Fruit fly (Drosophila melanogaster) whole organism, embryonic: Measurements from ENCODE around the gene Trhn.

Experiments used
- Abd-B ChIP-seq: fragments of 200-800 bp; sonication (Bioruptor generic); optimal IDR thresholded peaks from 2 replicates; lab custom pipeline; 2018; ENCODE audit warnings: missing biosample characterization, mild to moderate bottlenecking, missing genetic modification characterization, moderate library complexity
- CG10321 ChIP-seq: fragments of 200-800 bp; sonication (Bioruptor generic); IDR thresholded peaks from 2 replicates; pipeline ENCODE4 v1.3.6; 2022; ENCODE audit warnings: missing biosample characterization, missing genetic modification characterization
- CG10959 ChIP-seq: fragments of 200-800 bp; sonication (Bioruptor generic); IDR thresholded peaks from 2 replicates; pipeline ENCODE4 v1.3.6; 2022; ENCODE audit warnings: missing biosample characterization, missing genetic modification characterization
- CG12071 ChIP-seq: fragments of 200-800 bp; sonication (Bioruptor generic); optimal IDR thresholded peaks from 3 replicates; lab custom pipeline; 2018; ENCODE audit warnings: missing biosample characterization, mild to moderate bottlenecking, missing genetic modification characterization
- CG12391 ChIP-seq: fragments of 200-800 bp; sonication (Bioruptor generic); optimal IDR thresholded peaks from 3 replicates; lab custom pipeline; 2018; ENCODE audit warnings: missing biosample characterization, mild to moderate bottlenecking, missing genetic modification characterization, moderate library complexity
- CG12659 ChIP-seq: fragments of 200-800 bp; sonication (Bioruptor generic); optimal IDR thresholded peaks from 3 replicates; lab custom pipeline; 2017; ENCODE audit warnings: mild to moderate bottlenecking, missing biosample characterization, missing genetic modification reagents, missing genetic modification characterization
- CG13123 ChIP-seq: fragments of 200-800 bp; sonication (Bioruptor generic); optimal IDR thresholded peaks from 2 replicates; lab custom pipeline; 2016; ENCODE audit warnings: missing biosample characterization, missing genetic modification characterization
- CG14667 ChIP-seq: fragments of 200-800 bp; sonication (Bioruptor generic); IDR thresholded peaks from 2 replicates; pipeline ENCODE4 v1.3.6; 2022; ENCODE audit warnings: missing biosample characterization, missing genetic modification characterization
- CG14860 ChIP-seq: fragments of 200-800 bp; sonication (Bioruptor generic); IDR thresholded peaks from 3 replicates; pipeline ENCODE4 v1.3.6; 2022; ENCODE audit warnings: missing biosample characterization, missing genetic modification characterization; ENCODE audit not compliant: partially characterized antibody
- CG17612 ChIP-seq: fragments of 200-800 bp; sonication (Bioruptor generic); IDR thresholded peaks from 2 replicates; pipeline ENCODE4 v1.3.6; 2022; ENCODE audit warnings: missing biosample characterization, missing genetic modification characterization
- CG18619 ChIP-seq: fragments of 200-800 bp; sonication (Bioruptor generic); optimal IDR thresholded peaks from 3 replicates; lab custom pipeline; 2017; ENCODE audit warnings: missing biosample characterization, mild to moderate bottlenecking, missing genetic modification characterization
- CG31388 ChIP-seq: fragments of 200-800 bp; sonication (Bioruptor generic); optimal IDR thresholded peaks from 2 replicates; lab custom pipeline; 2016; ENCODE audit warnings: missing biosample characterization, missing genetic modification characterization
- CG34376 ChIP-seq: fragments of 200-800 bp; sonication (Bioruptor generic); optimal IDR thresholded peaks from 2 replicates; lab custom pipeline; 2018; ENCODE audit warnings: missing biosample characterization, mild to moderate bottlenecking, missing genetic modification characterization
- CG43689 ChIP-seq: fragments of 200-800 bp; sonication (Bioruptor generic); IDR thresholded peaks from 2 replicates; pipeline ENCODE4 v1.3.6; 2022; ENCODE audit warnings: missing biosample characterization, missing genetic modification characterization
- CG5245 ChIP-seq: fragments of 200-800 bp; sonication (Bioruptor generic); optimal IDR thresholded peaks from 3 replicates; lab custom pipeline; 2016; ENCODE audit warnings: missing biosample characterization, missing genetic modification characterization
- CG6813 ChIP-seq: fragments of 200-800 bp; sonication (Bioruptor generic); optimal IDR thresholded peaks from 2 replicates; lab custom pipeline; 2017; ENCODE audit warnings: missing biosample characterization, missing genetic modification characterization, mild to moderate bottlenecking, moderate library complexity, missing genetic modification reagents
- D ChIP-seq, 2 experiments: fragments of 200-800 bp in 1 of 2; fragments of >200 bp in 1 of 2; sonication (Bioruptor generic) in 1 of 2; optimal IDR thresholded peaks; 2 replicates in 1 of 2; 3 replicates in 1 of 2; lab custom pipeline; 2017; ENCODE audit warnings: mild to moderate bottlenecking in 1 of 2, missing biosample characterization in 1 of 2, missing genetic modification characterization in 1 of 2, missing genetic modification reagents in 1 of 2
- Deaf1 ChIP-seq: fragments of 200-800 bp; optimal IDR thresholded peaks from 3 replicates; lab custom pipeline; 2019; ENCODE audit warnings: missing biosample characterization, mild to moderate bottlenecking, missing genetic modification characterization, moderate library complexity
- Ets65A ChIP-seq: fragments of 200-800 bp; sonication (Bioruptor generic); peaks from one replicate; lab custom pipeline; 2016; ENCODE audit warnings: missing biosample characterization, missing genetic modification characterization
- Hey ChIP-seq: fragments of 200-800 bp; sonication (Bioruptor generic); optimal IDR thresholded peaks from 3 replicates; lab custom pipeline; 2018; ENCODE audit warnings: missing biosample characterization, mild to moderate bottlenecking, missing genetic modification characterization
- Hr39 ChIP-seq: fragments of >200 bp; optimal IDR thresholded peaks from 2 replicates; lab custom pipeline; 2017
- Lpt ChIP-seq: fragments of >200 bp; optimal IDR thresholded peaks from 2 replicates; lab custom pipeline; 2018; ENCODE audit warnings: missing biosample characterization, missing genetic modification characterization
- Optix ChIP-seq: fragments of 200-800 bp; sonication (Bioruptor generic); IDR thresholded peaks from 3 replicates; pipeline ENCODE4 v1.3.6; 2022; ENCODE audit warnings: missing biosample characterization, missing genetic modification characterization
- Poxn ChIP-seq: fragments of 200-800 bp; sonication (Bioruptor generic); IDR thresholded peaks from 2 replicates; pipeline ENCODE4 v1.3.6; 2022; ENCODE audit warnings: missing biosample characterization, missing genetic modification characterization
- Six4 ChIP-seq: fragments of 200-800 bp; sonication (Bioruptor generic); optimal IDR thresholded peaks from 2 replicates; lab custom pipeline; 2016; ENCODE audit warnings: missing biosample characterization, missing genetic modification characterization
- ato ChIP-seq: fragments of 200-800 bp; sonication (Bioruptor generic); IDR thresholded peaks from 2 replicates; pipeline ENCODE4 v1.3.6; 2022; ENCODE audit warnings: missing biosample characterization, missing genetic modification characterization; ENCODE audit not compliant: partially characterized antibody
- caup ChIP-seq: fragments of 200-800 bp; sonication (Bioruptor generic); optimal IDR thresholded peaks from 3 replicates; lab custom pipeline; 2017; ENCODE audit warnings: missing biosample characterization, mild to moderate bottlenecking, missing genetic modification characterization, moderate library complexity; ENCODE audit not compliant: severe bottlenecking
- chn ChIP-seq: fragments of 200-800 bp; sonication (Bioruptor generic); optimal IDR thresholded peaks from 2 replicates; lab custom pipeline; 2016; ENCODE audit warnings: missing biosample characterization, missing genetic modification characterization
- corto ChIP-seq: fragments of 200-800 bp; sonication (Bioruptor generic); optimal IDR thresholded peaks from 2 replicates; lab custom pipeline; 2016; ENCODE audit warnings: missing biosample characterization, mild to moderate bottlenecking, missing genetic modification characterization, moderate library complexity
- crp ChIP-seq, 2 experiments: fragments of 200-800 bp; sonication (Bioruptor generic); optimal IDR thresholded peaks; 2 replicates in 1 of 2; 3 replicates in 1 of 2; lab custom pipeline; 2017; ENCODE audit warnings: missing biosample characterization in 2 of 2, missing genetic modification characterization in 2 of 2, mild to moderate bottlenecking in 1 of 2, moderate library complexity in 1 of 2
- disco-r ChIP-seq: fragments of 200-800 bp; sonication (Bioruptor generic); optimal IDR thresholded peaks from 2 replicates; lab custom pipeline; 2016; ENCODE audit warnings: missing biosample characterization, missing genetic modification characterization
- emc ChIP-seq: fragments of 200-800 bp; sonication (Bioruptor generic); optimal IDR thresholded peaks from 2 replicates; lab custom pipeline; 2016; ENCODE audit warnings: missing biosample characterization, missing genetic modification characterization
- en ChIP-seq: fragments of 200-800 bp; sonication (Bioruptor generic); optimal IDR thresholded peaks from 2 replicates; lab custom pipeline; 2016; ENCODE audit warnings: missing biosample characterization, missing genetic modification characterization
- esg ChIP-seq: fragments of 200-800 bp; sonication (Bioruptor generic); conservative IDR thresholded peaks from 2 replicates; pipeline ENCODE4 v1.3.6; 2022; ENCODE audit warnings: missing biosample characterization, missing genetic modification characterization
- gfzf ChIP-seq: fragments of 200-800 bp; sonication (Bioruptor generic); optimal IDR thresholded peaks from 2 replicates; lab custom pipeline; 2016; ENCODE audit warnings: missing biosample characterization, mild to moderate bottlenecking, missing genetic modification characterization, moderate library complexity
- grau ChIP-seq: fragments of 200-800 bp; optimal IDR thresholded peaks from 3 replicates; lab custom pipeline; 2019; ENCODE audit warnings: missing biosample characterization, mild to moderate bottlenecking, missing genetic modification characterization, moderate library complexity
- gro ChIP-seq: fragments of 200-800 bp; sonication (Bioruptor generic); optimal IDR thresholded peaks from 2 replicates; lab custom pipeline; 2016; ENCODE audit warnings: missing biosample characterization, missing genetic modification characterization
- jing ChIP-seq: fragments of 200-800 bp; sonication (Bioruptor generic); optimal IDR thresholded peaks from 2 replicates; lab custom pipeline; 2018; ENCODE audit warnings: missing biosample characterization, mild to moderate bottlenecking, missing genetic modification characterization
- knrl ChIP-seq: fragments of 200-800 bp; sonication (Bioruptor generic); IDR thresholded peaks from 3 replicates; pipeline ENCODE4 v1.3.6; 2022; ENCODE audit warnings: missing biosample characterization, missing genetic modification characterization; ENCODE audit not compliant: partially characterized antibody
- lbe ChIP-seq: fragments of 200-800 bp; sonication (Bioruptor generic); optimal IDR thresholded peaks from 2 replicates; lab custom pipeline; 2016; ENCODE audit warnings: missing biosample characterization, mild to moderate bottlenecking, missing genetic modification characterization
- mld ChIP-seq: fragments of 200-800 bp; sonication (Bioruptor generic); IDR thresholded peaks from 3 replicates; pipeline ENCODE4 v1.3.6; 2022; ENCODE audit warnings: missing biosample characterization, missing genetic modification characterization; ENCODE audit not compliant: partially characterized antibody
- phol ChIP-seq: fragments of 200-800 bp; sonication (Bioruptor generic); optimal IDR thresholded peaks from 3 replicates; lab custom pipeline; 2018; ENCODE audit warnings: missing biosample characterization, mild to moderate bottlenecking, missing genetic modification characterization, moderate library complexity
- pros ChIP-seq: fragments of 200-800 bp; sonication (Bioruptor generic); optimal IDR thresholded peaks from 3 replicates; lab custom pipeline; 2019; ENCODE audit warnings: missing biosample characterization, mild to moderate bottlenecking, missing genetic modification characterization, moderate library complexity
- ranshi ChIP-seq: fragments of 200-800 bp; sonication (Bioruptor generic); IDR thresholded peaks from 2 replicates; pipeline ENCODE4 v1.3.6; 2022; ENCODE audit warnings: missing biosample characterization, missing genetic modification characterization
- slbo ChIP-seq: fragments of 200-800 bp; sonication (Bioruptor generic); IDR thresholded peaks from 2 replicates; pipeline ENCODE4 v1.3.6; 2022; ENCODE audit warnings: missing biosample characterization, missing genetic modification characterization
- stwl ChIP-seq: fragments of 200-800 bp; sonication (Bioruptor generic); optimal IDR thresholded peaks from 3 replicates; lab custom pipeline; 2018; ENCODE audit warnings: missing biosample characterization, mild to moderate bottlenecking, missing genetic modification characterization, moderate library complexity
- tgo ChIP-seq: fragments of 200-800 bp; sonication (Bioruptor generic); IDR thresholded peaks from 3 replicates; pipeline ENCODE4 v1.3.6; 2022; ENCODE audit warnings: missing biosample characterization, missing genetic modification characterization
- tup ChIP-seq: fragments of 200-800 bp; sonication (Bioruptor generic); optimal IDR thresholded peaks from 2 replicates; lab custom pipeline; 2016; ENCODE audit warnings: missing biosample characterization, mild to moderate bottlenecking, missing genetic modification characterization, moderate library complexity

Trhn gene

dm6 chr3L:1204674-1205547, 11.9 kb upstream of the Trhn start, which contains the start of gene CG9119 (continued):
- TF ChIP-seq en (GFP tag; lab: Kevin White, UChicago) (no peak), Poxn (no peak), Abd-B (GFP tag; lab: Kevin White, UChicago) (peak; percentile 54), grau (tag; lab: Kevin White, UChicago) (peak; percentile 95), ranshi (GFP tag; lab: Robert Waterston, UW) (no peak; the same call in 1 of the 2 replicates), tgo (peak; percentile 59), CG18619 (GFP tag; lab: Kevin White, UChicago) (peak; percentile 63), CG12659 (peak; percentile 69), Lpt (GFP tag; lab: Kevin White, UChicago) (no peak), CG31388 (GFP tag; lab: Kevin White, UChicago) (no peak), CG5245 (GFP tag; lab: Kevin White, UChicago) (peak; percentile 33), CG10321 (GFP tag; lab: Robert Waterston, UW) (no peak), jing (GFP tag; lab: Kevin White, UChicago) (peak; percentile 9), caup (GFP tag; lab: Kevin White, UChicago) (peak; percentile 58), CG17612 (GFP tag; lab: Robert Waterston, UW) (no peak), crp (GFP tag; optimal IDR thresholded peaks at IDR 0.05; lab: Kevin White, UChicago) (no peak), chn (GFP tag; lab: Kevin White, UChicago) (no peak), tup (GFP tag; lab: Kevin White, UChicago) (no peak), disco-r (GFP tag; lab: Kevin White, UChicago) (peak; percentile 10), Optix (GFP tag; lab: Robert Waterston, UW) (peak; percentile 52; the same call in 1 of the 3 replicates), stwl (tag; lab: Kevin White, UChicago) (no peak), Hr39 (no peak), D (optimal IDR thresholded peaks at IDR 0.05; lab: Kevin White, UChicago) (no peak), D (GFP tag; optimal IDR thresholded peaks at IDR 0.05; lab: Kevin White, UChicago) (peak; percentile 48), CG13123 (GFP tag; lab: Kevin White, UChicago) (no peak), lbe (GFP tag; lab: Kevin White, UChicago) (no peak), CG14667 (GFP tag; lab: Robert Waterston, UW) (peak; percentile 47; the same call in 1 of the 2 replicates), slbo (peak; percentile 72), gro (GFP tag; lab: Kevin White, UChicago) (no peak), pros (GFP tag; lab: Kevin White, UChicago) (no peak), Hey (tag; lab: Kevin White, UChicago) (no peak), gfzf (GFP tag; lab: Kevin White, UChicago) (no peak), CG34376 (GFP tag; lab: Kevin White, UChicago) (peak; percentile 67), ato (GFP tag; lab: Robert Waterston, UW) (no peak), corto (GFP tag; lab: Kevin White, UChicago) (no peak), knrl (GFP tag; lab: Robert Waterston, UW) (no peak), emc (GFP tag; lab: Kevin White, UChicago) (peak; percentile 42), CG12071 (GFP tag; lab: Kevin White, UChicago) (no peak), CG12391 (tag; lab: Kevin White, UChicago) (peak; percentile 64), Deaf1 (tag; lab: Kevin White, UChicago) (peak; percentile 90), CG10959 (0 out of 2 replicates have a peak, but pooled peaks have one; percentile 28), phol (tag; lab: Kevin White, UChicago) (peak; percentile 60), CG43689 (no peak), Six4 (GFP tag; lab: Kevin White, UChicago) (peak; percentile 54), CG14860 (GFP tag; lab: Robert Waterston, UW) (no peak), mld (GFP tag; lab: Robert Waterston, UW) (no peak), esg (GFP tag; lab: Robert Waterston, UW) (peak; percentile 61), Ets65A (GFP tag; lab: Kevin White, UChicago) (peak; percentile 95), CG6813 (GFP tag; lab: Kevin White, UChicago) (peak; percentile 60)
